Worm (Caenorhabditis elegans) whole organism, young adult: Measurements from ENCODE around the gene F09E5.8.
"Not testable (repeated sequence)": the region's sequence is repeated elsewhere in the genome, so short reads cannot be mapped to it uniquely, and the experiment has no call there.

Source experiments
- C06A6.2 ChIP-seq: fragments of 200-800 bp; sonication (Bioruptor generic); conservative IDR thresholded peaks from 2 replicates; pipeline ENCODE4 v1.3.6; 2022; ENCODE audit warnings: missing genetic modification characterization, missing compliant biosample characterization
- C17E4.6 ChIP-seq: fragments of 200-800 bp; sonication (Bioruptor generic); IDR thresholded peaks from 2 replicates; pipeline ENCODE4 v1.3.6; 2022; ENCODE audit warnings: missing genetic modification reagents, missing genetic modification characterization, missing compliant biosample characterization
- D2030.7 ChIP-seq: fragments of 200-800 bp; sonication (Bioruptor generic); IDR thresholded peaks from 2 replicates; pipeline ENCODE4 v1.3.6; 2022; ENCODE audit warnings: missing genetic modification reagents, missing genetic modification characterization, missing compliant biosample characterization
- F10E7.11 ChIP-seq: sonication (generic microtip); optimal IDR thresholded peaks from 2 replicates; lab custom pipeline; 2017; ENCODE audit warnings: mild to moderate bottlenecking, missing genetic modification characterization, moderate library complexity, missing compliant biosample characterization
- F33H1.4 ChIP-seq: fragments of 200-800 bp; sonication (Bioruptor generic); IDR thresholded peaks from 2 replicates; pipeline ENCODE4 v1.3.6; 2022; ENCODE audit warnings: missing genetic modification reagents, missing genetic modification characterization, missing compliant biosample characterization
- F52B5.7 ChIP-seq: sonication (generic microtip); optimal IDR thresholded peaks from 2 replicates; lab custom pipeline; 2016; ENCODE audit warnings: mild to moderate bottlenecking, missing genetic modification characterization, missing compliant biosample characterization
- K11D2.4 ChIP-seq: fragments of 200-800 bp; sonication (Bioruptor generic); IDR thresholded peaks from 2 replicates; pipeline ENCODE4 v1.3.6; 2022; ENCODE audit warnings: missing genetic modification reagents, missing genetic modification characterization, missing compliant biosample characterization
- Y53G8AR.9 ChIP-seq: fragments of 200-800 bp; sonication (Bioruptor generic); conservative IDR thresholded peaks from 2 replicates; pipeline ENCODE4 v1.3.6; 2022; ENCODE audit warnings: missing genetic modification reagents, missing genetic modification characterization, missing compliant biosample characterization
- Y67H2A.10 ChIP-seq: fragments of 200-800 bp; sonication (Bioruptor generic); conservative IDR thresholded peaks from 2 replicates; pipeline ENCODE4 v1.3.6; 2022; ENCODE audit warnings: missing genetic modification reagents, missing genetic modification characterization, missing compliant biosample characterization
- Y95B8A.8 ChIP-seq: fragments of 200-800 bp; sonication (Bioruptor generic); IDR thresholded peaks from 2 replicates; pipeline ENCODE4 v1.3.6; 2022; ENCODE audit warnings: missing genetic modification reagents, missing genetic modification characterization, missing compliant biosample characterization
- ZK185.1 ChIP-seq: sonication (generic microtip); optimal IDR thresholded peaks from 2 replicates; lab custom pipeline; 2016; ENCODE audit warnings: mild to moderate bottlenecking, missing genetic modification characterization, missing compliant biosample characterization; ENCODE audit not compliant: poor library complexity, severe bottlenecking
- akir-1 ChIP-seq: fragments of 200-800 bp; sonication (Bioruptor generic); optimal IDR thresholded peaks from 2 replicates; lab custom pipeline; 2018; ENCODE audit warnings: mild to moderate bottlenecking, missing genetic modification characterization, moderate library complexity, missing compliant biosample characterization
- aptf-3 ChIP-seq: fragments of 200-800 bp; sonication (Bioruptor generic); IDR thresholded peaks from 2 replicates; pipeline ENCODE4 v1.3.6; 2022; ENCODE audit warnings: missing genetic modification characterization, missing compliant biosample characterization
- cebp-1 ChIP-seq, 2 experiments: fragments of 200-800 bp in 1 of 2; sonication (Bioruptor generic) in 1 of 2; sonication (generic microtip) in 1 of 2; IDR thresholded peaks in 1 of 2; optimal IDR thresholded peaks in 1 of 2; 2 replicates each; pipeline versions ENCODE4 v1.3.6 to Lab custom; 2017 to 2022; ENCODE audit warnings: missing compliant biosample characterization in 2 of 2, missing genetic modification characterization in 2 of 2, mild to moderate bottlenecking in 1 of 2, missing genetic modification reagents in 1 of 2, moderate library complexity in 1 of 2
- ceh-100 ChIP-seq: fragments of 200-800 bp; sonication (Bioruptor generic); IDR thresholded peaks from 2 replicates; pipeline ENCODE4 v1.3.6; 2022; ENCODE audit warnings: missing genetic modification reagents, missing genetic modification characterization, missing compliant biosample characterization
- ceh-40 ChIP-seq: fragments of 200-800 bp; sonication (Bioruptor generic); IDR thresholded peaks from 2 replicates; pipeline ENCODE4 v1.3.6; 2022; ENCODE audit warnings: missing genetic modification characterization, missing compliant biosample characterization
- ceh-79 ChIP-seq: sonication (generic microtip); optimal IDR thresholded peaks from 2 replicates; lab custom pipeline; 2017; ENCODE audit warnings: mild to moderate bottlenecking, missing genetic modification characterization, missing compliant biosample characterization
- ceh-91 ChIP-seq: fragments of 200-800 bp; sonication (Bioruptor generic); IDR thresholded peaks from 2 replicates; pipeline ENCODE4 v1.3.6; 2022; ENCODE audit warnings: missing genetic modification reagents, missing genetic modification characterization, missing compliant biosample characterization
- dox-1 ChIP-seq: fragments of 200-800 bp; sonication (Bioruptor generic); IDR thresholded peaks from 2 replicates; pipeline ENCODE4 v1.3.6; 2022; ENCODE audit warnings: missing genetic modification reagents, missing genetic modification characterization, missing compliant biosample characterization
- egrh-3 ChIP-seq: fragments of 200-800 bp; sonication (Bioruptor generic); IDR thresholded peaks from 2 replicates; pipeline ENCODE4 v1.3.6; 2022; ENCODE audit warnings: missing genetic modification reagents, missing genetic modification characterization, missing compliant biosample characterization
- ekl-4 ChIP-seq: fragments of 200-800 bp; sonication (Bioruptor generic); IDR thresholded peaks from 2 replicates; pipeline ENCODE4 v1.3.6; 2022; ENCODE audit warnings: missing genetic modification reagents, missing genetic modification characterization, missing compliant biosample characterization
- fkh-3 ChIP-seq: sonication (generic microtip); optimal IDR thresholded peaks from 2 replicates; lab custom pipeline; 2016; ENCODE audit warnings: mild to moderate bottlenecking, missing genetic modification characterization, missing compliant biosample characterization
- hmg-1.2 ChIP-seq: fragments of 200-800 bp; sonication (Bioruptor generic); IDR thresholded peaks from 2 replicates; pipeline ENCODE4 v1.3.6; 2022; ENCODE audit warnings: missing genetic modification reagents, missing genetic modification characterization, missing compliant biosample characterization
- hsf-1 ChIP-seq: fragments of 200-800 bp; sonication (Bioruptor generic); IDR thresholded peaks from 2 replicates; pipeline ENCODE4 v1.3.6; 2022; ENCODE audit warnings: missing genetic modification reagents, missing genetic modification characterization, missing compliant biosample characterization
- let-607 ChIP-seq, 2 experiments: fragments of 200-800 bp in 1 of 2; sonication (Bioruptor generic) in 1 of 2; sonication (generic microtip) in 1 of 2; optimal IDR thresholded peaks; 2 replicates each; lab custom pipeline; 2016 to 2018; ENCODE audit warnings: mild to moderate bottlenecking in 2 of 2, missing compliant biosample characterization in 2 of 2, missing genetic modification characterization in 2 of 2, moderate library complexity in 2 of 2, missing genotype in 1 of 2
- lin-26 ChIP-seq: fragments of 200-800 bp; sonication (Bioruptor generic); IDR thresholded peaks from 2 replicates; pipeline ENCODE4 v1.3.6; 2022; ENCODE audit warnings: missing genetic modification reagents, missing genetic modification characterization, missing compliant biosample characterization
- lir-1 ChIP-seq: fragments of 200-800 bp; sonication (Bioruptor generic); conservative IDR thresholded peaks from 2 replicates; pipeline ENCODE4 v1.3.6; 2022; ENCODE audit warnings: missing genetic modification reagents, missing genetic modification characterization, missing compliant biosample characterization
- lsy-27 ChIP-seq: sonication (generic microtip); optimal IDR thresholded peaks from 2 replicates; lab custom pipeline; 2017; ENCODE audit warnings: missing genetic modification characterization, mild to moderate bottlenecking, missing compliant biosample characterization, antibody characterized with exemption, missing genotype, borderline replicate concordance; ENCODE audit not compliant: insufficient read depth
- madf-6 ChIP-seq: fragments of 200-800 bp; sonication (Bioruptor generic); IDR thresholded peaks from 2 replicates; pipeline ENCODE4 v1.3.6; 2022; ENCODE audit warnings: missing genetic modification reagents, missing genetic modification characterization, missing compliant biosample characterization
- mcd-1 ChIP-seq: fragments of 200-800 bp; sonication (Bioruptor generic); IDR thresholded peaks from 2 replicates; pipeline ENCODE4 v1.3.6; 2022; ENCODE audit warnings: missing genetic modification reagents, missing genetic modification characterization, missing compliant biosample characterization
- mel-28 ChIP-seq: sonication (generic microtip); optimal IDR thresholded peaks from 2 replicates; lab custom pipeline; 2016; ENCODE audit warnings: borderline replicate concordance, mild to moderate bottlenecking, missing genetic modification characterization, missing compliant biosample characterization
- nfya-1 ChIP-seq: sonication (generic microtip); optimal IDR thresholded peaks from 2 replicates; lab custom pipeline; 2017; ENCODE audit warnings: antibody characterized with exemption, missing compliant biosample characterization, missing genetic modification characterization, borderline replicate concordance; ENCODE audit not compliant: insufficient read depth
- nfyb-1 ChIP-seq: fragments of 200-800 bp; sonication (Bioruptor generic); IDR thresholded peaks from 2 replicates; pipeline ENCODE4 v1.3.6; 2022; ENCODE audit warnings: missing genetic modification reagents, missing genetic modification characterization, missing compliant biosample characterization
- nhr-120 ChIP-seq: fragments of 200-800 bp; sonication (Bioruptor generic); IDR thresholded peaks from 2 replicates; pipeline ENCODE4 v1.3.6; 2022; ENCODE audit warnings: missing genetic modification characterization, missing compliant biosample characterization
- pbrm-1 ChIP-seq: fragments of 200-800 bp; sonication (Bioruptor generic); IDR thresholded peaks from 2 replicates; pipeline ENCODE4 v1.3.6; 2022; ENCODE audit warnings: missing genetic modification reagents, missing genetic modification characterization, missing compliant biosample characterization
- repo-1 ChIP-seq: sonication (generic microtip); optimal IDR thresholded peaks from 2 replicates; lab custom pipeline; 2017; ENCODE audit warnings: mild to moderate bottlenecking, missing genetic modification characterization, missing compliant biosample characterization
- rpc-1 ChIP-seq, 2 experiments: fragments of 150-350 bp in 1 of 2; sonication (generic microtip) in 1 of 2; optimal IDR thresholded peaks; 2 replicates each; lab custom pipeline; 2014 to 2018; ENCODE audit warnings: missing biosample characterization in 1 of 2, missing genetic modification characterization in 1 of 2, missing genetic modification reagents in 1 of 2, missing genotype in 1 of 2
- snpc-1.3 ChIP-seq: sonication (generic microtip); optimal IDR thresholded peaks from 2 replicates; lab custom pipeline; 2017; ENCODE audit warnings: missing genetic modification characterization, mild to moderate bottlenecking, missing compliant biosample characterization, antibody characterized with exemption, moderate library complexity, missing genotype, missing genetic modification reagents; ENCODE audit not compliant: insufficient read depth
- ztf-3 ChIP-seq: fragments of 200-800 bp; sonication (Bioruptor generic); optimal IDR thresholded peaks from 2 replicates; lab custom pipeline; 2018; ENCODE audit warnings: mild to moderate bottlenecking, missing genetic modification characterization, missing compliant biosample characterization

F09E5.8 gene

ce11 chrII:5350357-5350756 is at the start of gene F09E5.8:
Gene F09E5.8 (plus strand): TSS chrII:5350669.
- TF ChIP-seq hmg-1.2 (GFP tag; lab: Robert Waterston, UW) = peak; percentile 44; the same call in 1 of the 2 replicates
- TF ChIP-seq mcd-1 (GFP tag; lab: Robert Waterston, UW) = peak; percentile 83
- peak; percentile 12; the same call in 1 of the 2 replicates for TF ChIP-seq K11D2.4 (GFP tag; lab: Robert Waterston, UW)
- TF ChIP-seq dox-1 (GFP tag; lab: Robert Waterston, UW) = peak; percentile 93
- peak; percentile 72; the same call in 1 of the 2 replicates for TF ChIP-seq nfyb-1
- TF ChIP-seq D2030.7 = peak; percentile 60
- peak; percentile 24; the same call in 1 of the 2 replicates for TF ChIP-seq cebp-1 (GFP tag; IDR thresholded peaks at IDR 0.05; lab: Robert Waterston, UW)
- not testable (repeated sequence) for TF ChIP-seq cebp-1 (tag; optimal IDR thresholded peaks at IDR 0.05; lab: Kevin White, UChicago)
- TF ChIP-seq F33H1.4 (GFP tag; lab: Robert Waterston, UW) = peak; percentile 19; the same call in 1 of the 2 replicates
- peak; percentile 97 for TF ChIP-seq C06A6.2 (GFP tag; lab: Robert Waterston, UW)
- TF ChIP-seq pbrm-1 (GFP tag; lab: Robert Waterston, UW) = peak; percentile 68; the same call in 1 of the 2 replicates
- TF ChIP-seq lin-26 (GFP tag; lab: Robert Waterston, UW) = 0 out of 2 replicates have a peak, but pooled peaks have one; percentile 35
- peak; percentile 52; the same call in 1 of the 2 replicates for TF ChIP-seq ekl-4
- 0 out of 2 replicates have a peak, but pooled peaks have one; percentile 41 for TF ChIP-seq Y53G8AR.9 (GFP tag; lab: Robert Waterston, UW)
- TF ChIP-seq egrh-3 = peak; percentile 42
- peak; percentile 83 for TF ChIP-seq ceh-100 (GFP tag; lab: Robert Waterston, UW)
- peak; percentile 30; the same call in 1 of the 2 replicates for TF ChIP-seq madf-6 (GFP tag; lab: Robert Waterston, UW)
- TF ChIP-seq C17E4.6 = peak; percentile 62; the same call in 1 of the 2 replicates
- TF ChIP-seq, all 124 proteins: peak for 17; not testable (repeated sequence) for 107

- no peak for TF ChIP-seq F52B5.7
- no peak for TF ChIP-seq fkh-3 (tag; lab: Kevin White, UChicago)
- TF ChIP-seq ZK185.1 (tag; lab: Kevin White, UChicago) = no peak
These were observed 48.7 kb upstream of the F09E5.8 start for ce11 chrII:5301810-5302209.

ce11 chrII:5305121-5305520 is 45.3 kb upstream of the F09E5.8 start:
- no peak for TF ChIP-seq snpc-1.3 (tag; lab: Kevin White, UChicago)
- no peak for TF ChIP-seq nhr-120 (GFP tag; lab: Robert Waterston, UW)
- no peak for TF ChIP-seq let-607 (tag; optimal IDR thresholded peaks at IDR 0.05; lab: Kevin White, UChicago)
- TF ChIP-seq akir-1 (GFP tag; lab: Kevin White, UChicago) = no peak
- TF ChIP-seq lin-26 (GFP tag; lab: Robert Waterston, UW) = no peak
- no peak for TF ChIP-seq hsf-1
- no peak for TF ChIP-seq ceh-91 (GFP tag; lab: Robert Waterston, UW)

DNA sequence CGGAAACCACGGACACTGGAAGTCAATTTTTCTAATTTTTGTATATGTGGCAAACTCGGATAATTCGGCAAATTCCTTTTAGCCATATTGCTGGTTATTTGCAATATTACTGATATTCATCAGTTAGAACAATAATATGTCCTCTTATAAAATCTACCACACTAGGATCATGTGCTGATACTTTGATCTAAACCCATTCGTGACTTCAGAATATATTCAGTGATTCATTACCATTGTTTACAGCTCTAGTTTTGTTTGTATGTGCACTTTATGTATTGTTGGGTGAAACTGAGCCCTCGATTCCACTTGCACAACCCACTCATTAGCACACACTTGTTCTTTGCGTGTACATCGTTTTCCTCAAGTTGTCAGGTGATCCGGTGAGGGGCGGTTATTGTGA is 44.3 kb upstream of the F09E5.8 start:
- no peak for TF ChIP-seq lir-1 (GFP tag; lab: Robert Waterston, UW)
- TF ChIP-seq ceh-79 (tag; lab: Kevin White, UChicago) = no peak
- no peak for TF ChIP-seq ceh-100 (GFP tag; lab: Robert Waterston, UW)

DNA sequence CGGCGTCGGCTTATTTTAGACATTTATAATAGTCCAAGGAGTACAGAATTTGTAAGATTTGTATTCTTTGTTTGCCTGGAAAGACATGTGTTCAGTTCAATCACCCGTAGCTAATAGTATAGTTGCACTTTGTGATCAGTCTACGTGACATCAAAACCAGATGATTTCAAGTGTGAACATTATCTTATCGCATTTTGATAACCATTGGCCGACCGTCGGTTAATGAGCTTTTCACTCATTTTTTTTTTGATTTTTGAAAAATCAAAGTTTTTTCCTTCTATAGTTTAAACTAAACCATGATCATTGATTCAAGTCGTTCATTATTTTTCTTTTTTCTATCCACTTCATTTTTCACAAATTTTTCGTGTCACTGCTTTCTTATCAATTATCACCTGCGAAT is 43.3 kb upstream of the F09E5.8 start:
- no peak for TF ChIP-seq rpc-1 (optimal IDR thresholded peaks at IDR 0.05; lab: Kevin White, UChicago)
- no peak for TF ChIP-seq rpc-1 (tag; optimal IDR thresholded peaks at IDR 0.05; lab: Kevin White, UChicago)
- no peak for TF ChIP-seq nfya-1 (tag; lab: Kevin White, UChicago)
- no peak for TF ChIP-seq Y95B8A.8 (GFP tag; lab: Robert Waterston, UW)
- no peak for TF ChIP-seq aptf-3 (GFP tag; lab: Robert Waterston, UW)
- no peak for TF ChIP-seq hsf-1
- no peak for TF ChIP-seq Y67H2A.10 (GFP tag; lab: Robert Waterston, UW)
- no peak for TF ChIP-seq ceh-100 (GFP tag; lab: Robert Waterston, UW)
- TF ChIP-seq mel-28 (tag; lab: Kevin White, UChicago) = no peak
- TF ChIP-seq hmg-1.2 (GFP tag; lab: Robert Waterston, UW) = no peak
- TF ChIP-seq lin-26 (GFP tag; lab: Robert Waterston, UW) = no peak
- TF ChIP-seq repo-1 (tag; lab: Kevin White, UChicago) = no peak
- TF ChIP-seq lsy-27 (tag; lab: Kevin White, UChicago) = no peak
- TF ChIP-seq ztf-3 (GFP tag; lab: Kevin White, UChicago) = no peak
- TF ChIP-seq ceh-40 (GFP tag; lab: Robert Waterston, UW) = no peak
- no peak for TF ChIP-seq F10E7.11 (tag; lab: Kevin White, UChicago)
